Fruit fly (Drosophila melanogaster) whole organism, adult: ENCODE results near the gene Blimp-1.
A peak's percentile ranks its signal among the peaks of the same experiment; 100 is the strongest.

ENCODE experiments used
- CG11617 ChIP-seq: fragments of 200-800 bp; sonication (Bioruptor generic); optimal IDR thresholded peaks from 2 replicates; lab custom pipeline; 2017; ENCODE audit warnings: mild to moderate bottlenecking, missing biosample characterization, missing genetic modification reagents, missing genetic modification characterization
- CG12768 ChIP-seq: fragments of 200-800 bp; sonication (Bioruptor generic); optimal IDR thresholded peaks from 2 replicates; lab custom pipeline; 2017; ENCODE audit warnings: missing biosample characterization, missing genetic modification characterization, mild to moderate bottlenecking, moderate library complexity, missing genetic modification reagents
- CG14711 ChIP-seq: fragments of 200-800 bp; sonication (Bioruptor generic); optimal IDR thresholded peaks from 2 replicates; lab custom pipeline; 2018; ENCODE audit warnings: missing biosample characterization, mild to moderate bottlenecking, missing genetic modification characterization, moderate library complexity
- CG1620 ChIP-seq: fragments of 200-800 bp; sonication (Bioruptor generic); optimal IDR thresholded peaks from 2 replicates; lab custom pipeline; 2016; ENCODE audit warnings: missing biosample characterization, missing genetic modification characterization
- CG33017 ChIP-seq: fragments of 200-800 bp; sonication (Bioruptor generic); optimal IDR thresholded peaks from 2 replicates; lab custom pipeline; 2018; ENCODE audit warnings: missing biosample characterization, mild to moderate bottlenecking, missing genetic modification characterization, moderate library complexity
- CG5204 ChIP-seq: fragments of 200-800 bp; sonication (Bioruptor generic); optimal IDR thresholded peaks from 2 replicates; lab custom pipeline; 2016; ENCODE audit warnings: missing biosample characterization, missing genetic modification characterization
- CG7045 ChIP-seq: fragments of 200-800 bp; sonication (Bioruptor generic); optimal IDR thresholded peaks from 2 replicates; lab custom pipeline; 2017; ENCODE audit warnings: missing biosample characterization, mild to moderate bottlenecking, missing genetic modification characterization
- CG7101 ChIP-seq: fragments of 200-800 bp; sonication (Bioruptor generic); optimal IDR thresholded peaks from 2 replicates; lab custom pipeline; 2018; ENCODE audit warnings: missing biosample characterization, mild to moderate bottlenecking, missing genetic modification characterization, moderate library complexity
- Clk ChIP-seq: fragments of 200-800 bp; sonication (Bioruptor generic); optimal IDR thresholded peaks from 2 replicates; lab custom pipeline; 2017; ENCODE audit warnings: missing biosample characterization, missing genetic modification characterization
- Crg-1 ChIP-seq: fragments of 200-800 bp; sonication (Bioruptor generic); optimal IDR thresholded peaks from 2 replicates; lab custom pipeline; 2016; ENCODE audit warnings: missing biosample characterization, missing genetic modification characterization
- Hr96 ChIP-seq: fragments of 200-800 bp; sonication (Bioruptor generic); optimal IDR thresholded peaks from 2 replicates; lab custom pipeline; 2016; ENCODE audit warnings: missing biosample characterization, missing genetic modification characterization
- Mnt ChIP-seq: fragments of 200-800 bp; sonication (Bioruptor generic); optimal IDR thresholded peaks from 2 replicates; lab custom pipeline; 2016; ENCODE audit warnings: missing biosample characterization, mild to moderate bottlenecking, missing genetic modification characterization
- bab1 ChIP-seq: fragments of 200-800 bp; sonication (Bioruptor generic); optimal IDR thresholded peaks from 3 replicates; lab custom pipeline; 2019; ENCODE audit warnings: missing biosample characterization, mild to moderate bottlenecking, missing genetic modification characterization, moderate library complexity
- cic ChIP-seq: fragments of 200-800 bp; sonication (Bioruptor generic); optimal IDR thresholded peaks from 2 replicates; lab custom pipeline; 2017; ENCODE audit warnings: missing biosample characterization, mild to moderate bottlenecking, missing genetic modification characterization, moderate library complexity
- cnc ChIP-seq, 2 experiments: fragments of >200 bp; optimal IDR thresholded peaks; 2 replicates each; lab custom pipeline; 2017
- kay ChIP-seq: fragments of 200-800 bp; sonication (Bioruptor generic); peaks from one replicate; lab custom pipeline; 2016; ENCODE audit warnings: missing biosample characterization, missing genetic modification characterization, borderline replicate concordance
- ovo ChIP-seq: fragments of 200-800 bp; sonication (Bioruptor generic); optimal IDR thresholded peaks from 2 replicates; lab custom pipeline; 2016; ENCODE audit warnings: missing biosample characterization, missing genetic modification characterization
- pad ChIP-seq: fragments of 200-800 bp; sonication (Bioruptor generic); optimal IDR thresholded peaks from 3 replicates; lab custom pipeline; 2017; ENCODE audit warnings: missing biosample characterization, missing genetic modification characterization, mild to moderate bottlenecking, moderate library complexity, missing genetic modification reagents
- tj ChIP-seq: fragments of 200-800 bp; sonication (Bioruptor generic); optimal IDR thresholded peaks from 3 replicates; lab custom pipeline; 2017; ENCODE audit warnings: missing biosample characterization, mild to moderate bottlenecking, missing genetic modification characterization, moderate library complexity
- toe ChIP-seq: fragments of 200-800 bp; sonication (Bioruptor generic); optimal IDR thresholded peaks from 2 replicates; lab custom pipeline; 2016; ENCODE audit warnings: missing biosample characterization, missing genetic modification characterization

The Blimp-1 gene

DNA sequence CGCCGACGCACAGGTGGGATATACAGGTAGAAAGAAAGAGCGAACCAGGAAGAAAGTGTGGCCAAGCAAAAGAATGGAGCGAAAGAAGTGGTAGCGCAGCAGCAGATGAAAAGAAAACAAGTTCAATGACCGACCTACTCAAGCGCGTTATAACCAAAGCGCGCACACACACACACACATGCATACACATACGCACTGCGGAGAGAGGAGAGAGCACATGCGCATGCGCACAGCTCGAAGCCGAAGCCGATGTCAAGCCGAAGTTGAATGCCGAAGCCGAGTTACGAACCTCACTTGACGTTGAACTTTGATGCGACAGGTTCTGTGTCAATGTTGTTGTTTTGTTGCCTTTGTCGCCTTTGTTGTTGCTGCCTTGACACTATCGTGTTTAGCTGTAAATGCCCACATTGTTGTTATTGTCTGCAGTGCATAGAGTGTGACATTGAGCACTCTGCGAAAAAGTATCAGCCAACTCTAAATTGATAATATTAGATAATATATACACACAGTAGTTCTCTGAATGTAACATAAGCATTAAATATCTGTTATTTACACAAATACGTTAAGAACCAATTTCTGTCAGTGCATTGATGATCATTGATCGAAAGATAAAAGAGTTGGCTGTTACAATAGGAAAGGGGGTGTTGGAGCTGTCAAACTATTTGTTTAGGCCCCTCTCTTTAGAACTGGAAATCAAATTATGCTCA is 3.6 kb downstream of the Blimp-1 start:
- TF ChIP-seq cnc (optimal IDR thresholded peaks at IDR 0.05; lab: Kevin White, UChicago) (no peak), CG1620 (GFP tag; lab: Kevin White, UChicago) (no peak), Hr96 (GFP tag; lab: Kevin White, UChicago) (no peak), tj (GFP tag; lab: Kevin White, UChicago) (no peak), Mnt (no peak), CG14711 (tag; lab: Kevin White, UChicago) (no peak), Crg-1 (no peak), cic (GFP tag; lab: Kevin White, UChicago) (no peak)

dm6 chr3L:5635237-5636025 is 4.6 kb downstream of the Blimp-1 start:
- TF ChIP-seq CG7101 (no peak), ovo (GFP tag; lab: Kevin White, UChicago) (no peak), tj (GFP tag; lab: Kevin White, UChicago) (no peak), bab1 (no peak), cnc (optimal IDR thresholded peaks at IDR 0.05; lab: Kevin White, UChicago) (no peak), CG12768 (GFP tag; lab: Kevin White, UChicago) (no peak), pad (GFP tag; lab: Kevin White, UChicago) (no peak), Hr96 (GFP tag; lab: Kevin White, UChicago) (no peak)

DNA sequence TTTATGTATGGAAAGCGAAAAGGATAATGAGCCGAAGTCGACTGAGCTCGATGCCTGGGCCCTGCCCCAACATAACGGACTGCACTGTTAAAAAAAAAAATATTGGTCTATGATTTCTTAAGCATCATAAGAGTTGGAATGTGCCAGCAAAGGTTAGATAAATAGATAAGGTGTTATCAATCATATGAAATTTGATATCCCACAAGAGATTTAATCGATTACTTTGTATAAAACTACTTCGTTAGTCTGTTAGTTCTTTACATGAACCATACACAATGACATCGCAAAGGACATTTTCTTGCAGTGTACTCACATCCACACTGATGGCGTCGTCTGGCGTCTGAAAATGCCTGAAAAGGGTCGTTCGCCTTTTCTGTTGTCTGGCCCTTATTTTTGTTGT is 6.7 kb downstream of the Blimp-1 start:
- no peak for TF ChIP-seq toe (GFP tag; lab: Kevin White, UChicago)
- TF ChIP-seq CG5204, result no peak
- TF ChIP-seq ovo (GFP tag; lab: Kevin White, UChicago), result no peak
- TF ChIP-seq Mnt, result no peak
- no peak for TF ChIP-seq Hr96 (GFP tag; lab: Kevin White, UChicago)

DNA sequence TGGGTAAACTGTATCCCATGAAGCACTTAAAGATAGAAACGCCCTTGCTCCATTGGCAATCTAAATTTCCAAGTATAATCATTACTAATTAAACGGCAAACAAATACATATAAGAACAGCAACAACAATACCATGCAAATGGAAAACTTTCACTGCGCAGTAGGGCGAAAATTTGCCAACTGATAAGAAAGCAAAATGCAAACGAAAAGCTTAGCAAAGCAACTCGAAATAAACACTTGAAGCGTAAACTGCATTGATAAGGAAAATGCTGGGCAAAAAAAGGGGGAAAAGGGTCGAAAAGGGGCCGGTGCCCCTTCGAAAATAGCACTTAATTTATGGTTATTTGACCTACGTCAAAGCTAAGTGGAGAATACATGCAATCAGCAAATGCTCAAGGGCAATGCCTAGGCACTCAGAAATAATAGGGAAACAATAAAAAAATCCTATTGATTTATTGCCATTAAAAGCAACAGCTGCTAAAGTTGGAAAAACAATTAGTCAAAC is 7.8 kb downstream of the Blimp-1 start:
- TF ChIP-seq CG14711 (tag; lab: Kevin White, UChicago) (no peak), bab1 (no peak), pad (GFP tag; lab: Kevin White, UChicago) (peak; percentile 50), cnc (optimal IDR thresholded peaks at IDR 0.05; lab: Kevin White, UChicago) (no peak), CG12768 (GFP tag; lab: Kevin White, UChicago) (no peak), CG11617 (GFP tag; lab: Kevin White, UChicago) (no peak), ovo (GFP tag; lab: Kevin White, UChicago) (no peak), CG33017 (tag; lab: Kevin White, UChicago) (peak; percentile 54), Clk (GFP tag; lab: Kevin White, UChicago) (no peak), tj (GFP tag; lab: Kevin White, UChicago) (peak; percentile 54), CG7101 (peak; percentile 16), CG7045 (peak; percentile 28), kay (GFP tag; lab: Kevin White, UChicago) (peak; percentile 93), toe (GFP tag; lab: Kevin White, UChicago) (no peak), Crg-1 (no peak), Hr96 (GFP tag; lab: Kevin White, UChicago) (no peak), CG5204 (no peak), CG1620 (GFP tag; lab: Kevin White, UChicago) (no peak), cic (GFP tag; lab: Kevin White, UChicago) (peak; percentile 87), Mnt (peak; percentile 46)

- TF ChIP-seq pad (GFP tag; lab: Kevin White, UChicago) (no peak), CG11617 (GFP tag; lab: Kevin White, UChicago) (no peak), CG1620 (GFP tag; lab: Kevin White, UChicago) (no peak), kay (GFP tag; lab: Kevin White, UChicago) (no peak), CG5204 (no peak), CG33017 (tag; lab: Kevin White, UChicago) (peak; percentile 36), CG7101 (no peak), cic (GFP tag; lab: Kevin White, UChicago) (no peak), tj (GFP tag; lab: Kevin White, UChicago) (no peak), Hr96 (GFP tag; lab: Kevin White, UChicago) (no peak), Clk (GFP tag; lab: Kevin White, UChicago) (no peak), CG14711 (tag; lab: Kevin White, UChicago) (no peak), ovo (GFP tag; lab: Kevin White, UChicago) (no peak), Crg-1 (no peak), bab1 (no peak), CG12768 (GFP tag; lab: Kevin White, UChicago) (peak; percentile 23), CG7045 (peak; percentile 54), cnc (optimal IDR thresholded peaks at IDR 0.05; lab: Kevin White, UChicago) (no peak), toe (GFP tag; lab: Kevin White, UChicago) (no peak), Mnt (no peak)
Observed at dm6 chr3L:5639474-5639873, 8.7 kb downstream of the Blimp-1 start.

DNA sequence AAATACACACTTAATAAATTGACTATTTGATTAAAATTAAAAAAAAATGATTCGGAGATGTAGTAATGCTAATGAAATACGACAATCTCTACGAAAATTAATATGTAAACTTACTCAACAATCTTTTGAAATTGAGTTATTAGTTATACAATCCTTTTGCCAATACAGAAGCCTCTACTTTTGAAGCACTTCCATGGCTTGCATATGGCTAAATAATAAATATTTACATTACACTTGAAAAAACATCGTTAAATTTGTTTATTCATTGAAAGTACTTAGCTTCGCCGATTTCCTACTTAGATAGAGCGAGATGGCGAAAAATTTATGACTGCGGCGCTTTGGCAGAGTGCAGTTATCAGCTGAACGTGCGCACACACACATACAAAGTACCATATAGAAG is 9.9 kb downstream of the Blimp-1 start:
- TF ChIP-seq CG12768 (GFP tag; lab: Kevin White, UChicago), result peak; percentile 29
- TF ChIP-seq Hr96 (GFP tag; lab: Kevin White, UChicago), result no peak
- peak; percentile 15 for TF ChIP-seq CG7101
- no peak for TF ChIP-seq CG7045
- peak; percentile 18 for TF ChIP-seq CG33017 (tag; lab: Kevin White, UChicago)
- TF ChIP-seq CG14711 (tag; lab: Kevin White, UChicago), result no peak
- peak; percentile 93 for TF ChIP-seq kay (GFP tag; lab: Kevin White, UChicago)
